Fruit fly (Drosophila melanogaster): Measurements from ENCODE around the gene Ing3.

dm6 chrX:18678876-18679275 is 26.0 kb upstream of the Ing3 start:
- TF ChIP-seq OdsH (GFP tag; optimal IDR thresholded peaks at IDR 0.05) (no peak), Jra (GFP tag; optimal IDR thresholded peaks at IDR 0.05) (no peak)

Measured in whole organism, wandering third instar larva.